Fruit fly (Drosophila melanogaster) S2 (cell line): ENCODE results near the gene MKP-4.

Source experiments
- CG8478 ChIP-seq: fragments of >200 bp; optimal IDR thresholded peaks from 2 replicates; lab custom pipeline; 2018
- CTCF ChIP-seq, 2 experiments: fragments of >200 bp; optimal IDR thresholded peaks; 2 replicates each; lab custom pipeline; 2018

MKP-4 gene

DNA sequence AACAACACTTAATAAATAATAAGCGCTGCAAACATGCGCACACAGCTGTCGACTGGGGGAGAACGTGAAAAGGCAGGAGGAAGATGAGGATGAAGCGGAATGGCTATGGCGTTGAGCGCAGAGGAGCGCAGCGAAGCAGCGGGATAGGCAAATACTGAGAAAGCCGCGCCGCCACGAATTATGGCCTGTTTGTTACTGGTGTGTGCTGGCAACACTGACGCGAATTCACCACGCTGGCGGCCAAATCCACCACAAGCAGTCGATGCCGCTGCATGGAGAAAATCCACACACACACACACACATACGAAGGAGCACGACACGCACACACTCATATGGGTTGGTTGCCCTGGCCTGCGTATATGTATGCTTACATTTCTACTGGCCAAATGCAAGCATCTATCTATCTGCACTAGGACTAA lies 14.1 kb downstream of the MKP-4 start:
- TF ChIP-seq CG8478 (lab: Kevin White, UChicago) (no peak), CTCF (optimal IDR thresholded peaks at IDR 0.05; lab: Kevin White, UChicago) (no peak)

DNA sequence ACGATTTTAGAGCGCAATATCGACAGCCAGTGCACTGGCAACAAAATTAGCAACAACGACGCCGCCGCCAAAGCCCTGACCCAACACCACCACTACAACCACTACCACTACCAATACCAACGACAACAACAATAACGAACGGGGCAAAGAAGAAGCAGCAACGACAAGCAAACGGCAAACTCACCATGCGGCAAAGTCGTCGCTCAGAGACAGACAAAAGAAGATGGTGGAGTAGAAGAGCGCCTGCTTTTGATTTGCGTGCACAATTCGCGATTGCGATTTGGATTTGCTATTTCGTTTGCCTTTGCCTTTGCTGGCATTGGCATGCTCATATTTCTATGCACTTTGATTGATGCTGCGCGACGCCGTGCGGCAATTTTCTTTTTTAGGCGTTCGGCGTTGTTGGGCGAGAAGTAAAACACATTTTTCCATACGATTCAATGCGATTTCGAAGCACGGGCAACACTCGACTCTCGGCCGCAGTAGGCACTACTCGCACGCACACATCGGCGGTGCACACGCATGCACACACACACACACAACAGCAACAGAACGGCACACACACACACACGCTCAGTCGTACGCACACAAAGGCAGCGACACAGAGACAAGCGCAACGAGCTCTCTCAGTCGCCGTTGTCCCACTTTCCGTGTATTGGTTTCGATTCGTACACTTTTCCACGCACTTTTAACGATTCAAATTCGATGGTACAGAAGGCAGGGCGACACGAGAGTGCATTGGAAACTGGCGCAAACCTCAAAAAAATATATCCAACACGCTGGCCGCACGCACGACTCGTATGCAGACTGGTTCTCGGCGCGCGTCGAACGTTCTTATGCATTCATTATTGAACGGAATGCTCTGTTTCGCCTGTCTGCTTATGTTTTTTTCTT lies 14.8 kb downstream of the MKP-4 start:
- TF ChIP-seq CTCF (optimal IDR thresholded peaks at IDR 0.05; lab: Kevin White, UChicago) (no peak), CG8478 (lab: Kevin White, UChicago) (peak; percentile 53)

DNA sequence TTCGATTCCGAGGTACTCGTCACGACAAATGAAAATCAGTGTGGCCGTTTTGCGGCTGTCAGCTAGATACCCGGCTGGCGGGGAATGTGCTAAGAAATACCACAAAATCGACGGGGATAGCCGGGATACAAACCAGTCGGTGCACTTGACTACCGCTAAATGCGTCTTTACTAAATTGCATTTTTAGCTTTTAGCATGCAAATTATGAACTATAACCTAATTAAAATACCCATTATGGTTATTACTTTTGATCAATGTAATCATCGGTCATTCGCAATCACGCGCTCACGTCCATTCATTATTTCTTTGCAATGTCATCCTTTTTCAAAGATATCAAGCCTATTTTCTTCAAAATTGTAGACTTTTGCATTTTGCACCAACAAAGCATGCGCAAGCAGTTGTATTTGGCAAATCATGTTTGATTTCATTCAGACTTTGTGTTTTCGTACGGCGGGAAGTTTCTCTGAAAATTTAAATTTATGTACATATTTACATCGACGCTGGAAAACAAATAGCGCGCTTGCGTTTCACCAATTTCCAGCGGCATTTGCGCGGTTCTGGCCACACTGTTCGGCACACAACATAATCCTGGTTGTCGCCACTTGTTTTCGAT lies 15.5 kb downstream of the MKP-4 start, which contains the start of gene Rcd-1:
Rcd-1 (plus strand) TSS at position 440 of the 613 bp plus-strand sequence.
- peak; percentile 19 to 48 for TF ChIP-seq CTCF (optimal IDR thresholded peaks at IDR 0.05; lab: Kevin White, UChicago)
- TF ChIP-seq CG8478 (lab: Kevin White, UChicago) = no peak

DNA sequence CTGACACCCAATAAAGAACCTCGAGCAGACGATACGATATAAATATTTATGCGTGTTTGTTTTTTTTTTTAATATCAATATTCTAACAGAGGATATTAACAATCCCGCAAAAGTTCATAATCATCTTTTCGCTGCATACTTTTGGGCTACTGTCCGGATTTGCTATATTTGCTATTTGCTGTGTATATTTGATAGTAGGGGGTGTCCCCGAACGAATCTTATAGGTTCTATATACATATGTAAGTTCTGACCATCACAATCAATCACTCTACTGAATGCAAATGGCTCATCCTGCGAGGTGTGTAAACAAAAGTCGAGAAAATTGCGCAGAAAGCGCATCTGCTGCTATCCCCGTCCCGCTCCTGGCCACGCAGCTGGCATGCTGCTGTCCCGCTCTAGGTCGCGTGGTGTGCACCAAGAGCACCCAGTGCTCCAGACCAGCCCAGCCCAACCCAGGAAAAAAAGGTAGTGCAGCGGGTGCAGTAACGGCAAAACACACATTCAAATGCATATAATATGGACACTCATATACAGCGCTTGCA lies 17.9 kb downstream of the MKP-4 start:
- TF ChIP-seq CTCF (optimal IDR thresholded peaks at IDR 0.05; lab: Kevin White, UChicago) = no peak
- no peak for TF ChIP-seq CG8478 (lab: Kevin White, UChicago)

DNA sequence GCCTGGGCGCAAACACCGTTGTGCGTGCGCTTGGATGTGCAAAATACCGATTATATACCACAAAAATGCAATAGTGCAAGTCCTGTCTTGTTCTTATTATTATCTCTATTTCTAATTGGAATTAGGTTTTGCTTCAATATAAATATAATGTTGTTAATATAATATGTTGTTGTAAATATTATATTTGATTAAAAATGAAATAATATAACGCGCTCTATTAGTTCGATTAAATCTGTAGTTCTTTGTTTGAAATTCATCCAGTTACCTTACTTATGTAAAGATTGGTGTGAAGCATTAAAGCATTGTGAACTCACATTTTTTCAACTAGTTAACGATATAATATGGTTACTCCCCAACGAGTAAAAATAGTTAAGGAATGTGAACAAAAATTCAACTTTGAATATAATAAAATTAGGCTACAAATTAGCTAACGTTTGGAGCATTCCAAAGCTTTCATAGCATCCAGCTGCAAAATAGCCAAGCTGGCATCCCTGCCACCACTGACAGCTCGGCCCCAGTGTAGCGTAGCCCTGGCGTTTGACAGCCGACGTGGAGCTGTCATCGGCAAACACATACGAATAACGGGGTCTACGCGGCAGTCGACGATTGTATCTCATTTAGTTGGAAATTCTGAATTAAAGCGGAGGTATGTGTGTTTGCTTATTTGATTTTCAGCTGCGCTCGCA lies 20.0 kb downstream of the MKP-4 start, which contains the start of the genes CG12237 and Sec61gamma:
CG12237 (minus strand) TSS at position 51 of the 686 bp plus-strand sequence.
Sec61gamma (plus strand) TSS at position 509 of the 686 bp plus-strand sequence.
- TF ChIP-seq CTCF (optimal IDR thresholded peaks at IDR 0.05; lab: Kevin White, UChicago) = no peak
- no peak for TF ChIP-seq CG8478 (lab: Kevin White, UChicago)

DNA sequence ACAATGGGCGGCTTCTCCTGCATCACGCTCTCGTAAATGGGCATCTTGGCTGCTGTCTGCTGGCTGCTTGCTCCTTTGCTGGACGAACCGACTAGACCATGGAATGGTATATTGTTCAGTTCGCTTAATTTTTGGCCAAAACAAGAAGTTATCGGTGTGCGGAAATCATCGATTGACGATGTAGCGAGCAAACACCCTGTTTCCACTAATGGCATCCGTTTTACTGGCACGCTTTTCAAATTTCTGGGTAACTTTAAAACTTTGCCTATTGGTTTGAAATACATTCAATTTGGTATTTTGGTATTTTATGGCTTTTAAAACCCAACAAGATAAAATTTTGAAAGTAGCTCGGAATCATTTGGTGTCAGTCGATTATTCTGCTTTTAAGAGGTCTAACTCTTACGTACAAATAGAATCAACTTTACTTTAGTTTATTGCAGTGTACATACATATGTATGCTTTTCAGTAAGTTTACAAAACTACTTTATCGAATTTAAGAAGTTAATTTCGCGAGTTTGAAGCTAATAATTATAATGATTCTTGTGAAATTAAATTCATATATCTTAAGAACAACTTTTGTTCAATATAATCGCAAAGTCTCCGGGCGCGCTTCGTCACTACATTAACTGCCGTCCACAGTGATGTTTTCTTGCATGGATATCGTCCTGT lies 23.1 kb downstream of the MKP-4 start, which contains the start of gene Arp10:
Arp10 (minus strand) TSS at position 304 of the 669 bp plus-strand sequence.
- TF ChIP-seq CTCF (optimal IDR thresholded peaks at IDR 0.05; lab: Kevin White, UChicago) (no peak), CG8478 (lab: Kevin White, UChicago) (no peak)

DNA sequence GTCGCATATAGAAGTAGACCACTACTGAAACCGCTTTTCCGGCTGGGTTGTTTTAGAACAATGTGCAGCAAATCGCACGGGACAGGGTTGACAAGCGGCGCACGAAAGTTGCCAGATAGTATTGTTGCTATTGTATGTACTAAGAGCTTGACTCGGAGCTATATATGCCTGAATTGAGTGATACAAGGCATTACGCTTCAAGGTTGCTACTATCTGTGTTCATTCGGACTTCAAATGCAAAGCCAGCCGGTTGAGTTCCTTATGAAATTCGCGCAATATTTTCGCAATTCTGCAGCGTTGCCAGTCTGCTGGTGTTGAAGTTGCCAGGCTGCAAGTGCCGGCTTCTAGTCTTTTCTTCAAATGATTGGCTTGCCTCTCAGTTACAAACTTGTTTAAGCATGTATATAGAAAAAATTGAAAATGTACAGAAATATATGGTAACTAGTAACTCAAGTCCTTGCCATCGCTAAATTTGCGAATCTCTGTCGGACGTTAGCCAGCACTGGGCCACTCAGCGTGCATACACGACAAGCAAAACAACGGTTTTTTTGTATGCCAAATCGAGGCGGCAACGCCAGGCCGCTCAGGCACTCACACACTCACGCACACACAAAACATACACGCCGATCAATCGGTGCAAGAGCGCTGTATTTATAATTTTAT lies 29.0 kb downstream of the MKP-4 start, which contains the start of the genes Ranbp21 and Elys:
Ranbp21 (minus strand) TSS at position 513 of the 663 bp plus-strand sequence.
Elys (plus strand) TSS at position 549 of the 663 bp plus-strand sequence.
- TF ChIP-seq CG8478 (lab: Kevin White, UChicago) (no peak), CTCF (optimal IDR thresholded peaks at IDR 0.05; lab: Kevin White, UChicago) (peak in 1 of 2 experiments; percentile 23)

DNA sequence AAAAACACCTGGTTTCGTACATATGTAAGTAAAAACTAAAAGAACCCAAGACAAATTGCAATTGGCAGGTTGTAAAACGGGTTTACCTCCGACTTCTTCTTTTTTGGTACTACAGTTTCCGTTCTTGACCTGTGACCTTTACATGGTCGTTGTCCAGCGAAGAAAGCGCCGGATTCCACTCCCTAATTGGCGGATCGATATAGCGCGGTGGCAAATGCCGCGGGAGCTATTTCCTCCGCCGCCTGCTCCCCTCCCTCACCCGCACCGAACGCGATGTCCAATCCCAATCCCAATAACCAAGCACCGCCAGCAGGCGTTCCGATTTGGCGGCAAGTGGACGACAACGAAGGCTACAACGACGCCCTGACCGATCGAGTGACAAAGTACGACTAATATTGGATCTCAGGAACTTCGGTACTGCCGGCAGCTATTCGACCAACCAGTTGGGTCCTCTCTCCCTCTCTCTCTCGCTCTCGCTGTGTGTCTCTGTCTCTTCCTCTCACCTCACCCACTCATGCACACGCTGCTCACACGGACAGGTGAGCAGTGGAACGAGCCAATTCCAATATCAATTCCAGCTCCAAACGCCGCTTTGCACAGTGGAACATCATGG lies 39.8 kb downstream of the MKP-4 start:
- TF ChIP-seq CG8478 (lab: Kevin White, UChicago) (no peak), CTCF (optimal IDR thresholded peaks at IDR 0.05; lab: Kevin White, UChicago) (no peak)

DNA sequence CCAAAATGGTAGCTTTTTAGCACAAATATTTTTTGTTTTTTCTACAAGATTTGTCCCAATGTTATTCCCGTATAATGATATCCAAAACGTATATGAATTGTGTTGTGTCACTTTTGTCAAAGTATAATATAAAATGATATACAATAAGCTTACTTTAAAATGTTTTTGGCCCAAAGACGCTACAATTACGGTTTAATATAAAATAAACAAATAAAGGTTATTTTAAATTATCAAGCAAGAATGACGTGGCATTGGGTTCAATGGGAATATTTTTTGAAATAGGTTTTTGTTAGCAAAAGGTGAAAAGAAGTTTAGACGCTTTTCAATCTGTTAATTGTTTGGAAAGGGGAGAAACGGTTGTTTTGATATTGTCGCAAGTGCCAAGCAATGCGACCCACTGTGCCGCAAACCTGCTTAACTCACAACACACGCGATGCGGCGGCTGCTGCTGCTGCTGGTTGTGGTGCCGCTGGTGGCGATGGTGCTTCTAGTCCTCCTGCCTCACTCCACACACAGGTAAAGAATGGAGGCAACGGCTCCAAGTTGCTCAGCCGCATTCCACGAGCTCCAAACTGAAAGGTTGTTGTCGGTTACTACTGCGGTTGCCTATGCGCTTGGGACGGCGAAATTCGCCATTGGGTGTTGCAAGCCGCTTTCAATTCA lies 40.4 kb downstream of the MKP-4 start:
- no peak for TF ChIP-seq CG8478 (lab: Kevin White, UChicago)
- TF ChIP-seq CTCF (optimal IDR thresholded peaks at IDR 0.05; lab: Kevin White, UChicago) = no peak

DNA sequence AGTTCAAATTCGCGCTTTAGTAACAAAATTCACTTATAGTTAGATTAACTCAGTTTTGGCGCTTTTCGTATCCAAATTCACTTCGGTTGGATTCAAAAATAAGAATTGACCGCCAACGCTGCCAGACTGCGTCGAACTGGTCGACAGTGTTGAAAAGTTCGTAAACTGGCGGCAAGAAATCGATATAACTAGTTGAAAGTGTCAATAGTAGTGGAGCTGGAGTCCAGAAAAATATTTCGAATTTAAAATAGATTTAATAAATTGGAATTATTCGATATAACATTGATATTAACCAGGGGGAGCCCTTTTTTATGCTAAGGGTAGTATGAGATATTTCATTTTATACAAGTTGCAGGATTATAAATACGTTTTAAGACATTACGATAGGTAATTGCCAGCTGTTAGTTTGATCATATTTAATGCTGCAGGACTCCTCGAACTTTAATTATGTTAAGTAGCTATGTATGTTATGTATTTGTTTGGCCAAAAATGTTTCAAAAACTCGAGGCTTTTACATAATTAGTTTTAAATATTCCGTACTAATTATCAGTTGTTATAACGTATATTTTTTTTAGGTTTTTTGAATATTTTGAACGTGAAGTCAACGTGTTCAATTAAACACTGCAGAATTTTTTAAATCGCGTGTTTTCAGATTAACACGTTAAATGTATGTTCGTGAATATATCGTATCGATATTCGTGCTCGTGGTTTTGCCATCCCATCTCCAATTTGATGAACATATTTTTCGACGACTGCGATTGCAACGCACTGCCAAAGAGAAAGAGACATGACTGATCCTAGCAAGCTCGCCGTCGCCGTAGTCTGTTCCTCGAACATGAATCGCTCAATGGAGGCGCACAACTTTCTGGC lies 41.2 kb downstream of the MKP-4 start, which contains the start of the genes CG14223 and Ssu72:
CG14223 (minus strand) TSS at position 113 of the 870 bp plus-strand sequence.
Ssu72 (plus strand) TSS at position 703 of the 870 bp plus-strand sequence.
- no peak for TF ChIP-seq CTCF (optimal IDR thresholded peaks at IDR 0.05; lab: Kevin White, UChicago)
- no peak for TF ChIP-seq CG8478 (lab: Kevin White, UChicago)

DNA sequence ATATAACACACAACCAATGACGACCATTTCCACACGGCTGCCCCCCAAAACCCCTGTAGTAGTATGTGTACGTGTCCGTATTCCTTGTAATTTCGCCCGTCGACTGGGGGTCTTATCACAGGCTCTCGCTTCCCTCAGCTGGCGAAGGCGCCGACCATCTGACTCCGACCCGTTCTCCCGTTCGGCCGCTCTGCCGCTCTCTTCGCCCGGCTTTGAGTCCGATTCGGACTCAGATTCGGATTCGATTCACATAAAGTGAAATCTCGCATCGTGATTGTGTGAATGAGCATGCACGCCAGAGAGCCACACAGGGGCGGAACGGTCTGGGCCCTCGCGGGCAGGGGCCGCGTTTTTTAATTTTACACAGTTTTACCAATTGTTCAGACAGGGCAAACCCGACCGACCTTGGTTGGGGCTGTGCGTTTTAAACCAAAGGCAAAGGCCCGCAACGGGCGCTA lies 42.8 kb downstream of the MKP-4 start:
- TF ChIP-seq CG8478 (lab: Kevin White, UChicago) (no peak), CTCF (optimal IDR thresholded peaks at IDR 0.05; lab: Kevin White, UChicago) (no peak)
